Fruit fly (Drosophila melanogaster) whole organism, embryonic: ENCODE measurements around the gene CG33927.

Experiments used
- Antp ChIP-seq: fragments of 200-800 bp; sonication (Bioruptor generic); optimal IDR thresholded peaks from 3 replicates; lab custom pipeline; 2016; ENCODE audit warnings: missing biosample characterization, missing genetic modification characterization
- Atf3 ChIP-seq: fragments of 200-800 bp; sonication (Bioruptor generic); optimal IDR thresholded peaks from 3 replicates; lab custom pipeline; 2016; ENCODE audit warnings: missing biosample characterization, missing genetic modification characterization
- CG13123 ChIP-seq: fragments of 200-800 bp; sonication (Bioruptor generic); optimal IDR thresholded peaks from 2 replicates; lab custom pipeline; 2016; ENCODE audit warnings: missing biosample characterization, missing genetic modification characterization
- CG13894 ChIP-seq: fragments of 200-800 bp; sonication (Bioruptor generic); optimal IDR thresholded peaks from 3 replicates; lab custom pipeline; 2018; ENCODE audit warnings: missing biosample characterization, mild to moderate bottlenecking, missing genetic modification characterization, moderate library complexity
- CG14965 ChIP-seq: fragments of 200-800 bp; sonication (Bioruptor generic); optimal IDR thresholded peaks from 2 replicates; lab custom pipeline; 2016; ENCODE audit warnings: missing biosample characterization, missing genetic modification characterization, borderline replicate concordance
- CG17802 ChIP-seq: fragments of 200-800 bp; sonication (Bioruptor generic); optimal IDR thresholded peaks from 2 replicates; lab custom pipeline; 2018; ENCODE audit warnings: missing biosample characterization, mild to moderate bottlenecking, missing genetic modification characterization, moderate library complexity
- CG2875 ChIP-seq: fragments of 200-800 bp; sonication (Bioruptor generic); optimal IDR thresholded peaks from 2 replicates; lab custom pipeline; 2017; ENCODE audit warnings: missing biosample characterization, mild to moderate bottlenecking, missing genetic modification characterization, missing genetic modification reagents
- CG2889 ChIP-seq: fragments of 200-800 bp; sonication (Bioruptor generic); IDR thresholded peaks from 3 replicates; pipeline ENCODE4 v1.3.6; 2022; ENCODE audit warnings: missing biosample characterization, missing genetic modification characterization
- CG34422 ChIP-seq: fragments of 200-800 bp; sonication (Bioruptor generic); IDR thresholded peaks from 3 replicates; pipeline ENCODE4 v1.3.6; 2022; ENCODE audit warnings: missing biosample characterization, missing genetic modification characterization
- CG3995 ChIP-seq: fragments of 200-800 bp; sonication (Bioruptor generic); optimal IDR thresholded peaks from 3 replicates; lab custom pipeline; 2016; ENCODE audit warnings: missing biosample characterization, missing genetic modification characterization
- CG4617 ChIP-seq: fragments of 200-800 bp; sonication (Bioruptor generic); optimal IDR thresholded peaks from 3 replicates; lab custom pipeline; 2016; ENCODE audit warnings: missing biosample characterization, missing genetic modification characterization, borderline replicate concordance
- CG5180 ChIP-seq: fragments of 200-800 bp; sonication (Bioruptor generic); optimal IDR thresholded peaks from 3 replicates; lab custom pipeline; 2017; ENCODE audit warnings: missing biosample characterization, missing genetic modification characterization, mild to moderate bottlenecking, moderate library complexity, missing genetic modification reagents
- CG6854 ChIP-seq: fragments of 200-800 bp; sonication (Bioruptor generic); optimal IDR thresholded peaks from 3 replicates; lab custom pipeline; 2017; ENCODE audit warnings: missing biosample characterization, mild to moderate bottlenecking, missing genetic modification characterization
- CTCF ChIP-seq: fragments of 200-800 bp; sonication (Bioruptor generic); optimal IDR thresholded peaks from 2 replicates; lab custom pipeline; 2017; ENCODE audit warnings: missing biosample characterization, mild to moderate bottlenecking, missing genetic modification characterization, moderate library complexity
- Dad ChIP-seq: fragments of 200-800 bp; sonication (Bioruptor generic); optimal IDR thresholded peaks from 3 replicates; lab custom pipeline; 2016; ENCODE audit warnings: missing biosample characterization, missing genetic modification characterization
- Dfd ChIP-seq, 2 experiments: fragments of >200 bp; optimal IDR thresholded peaks; 2 replicates each; lab custom pipeline; 2017; ENCODE audit warnings: missing biosample characterization in 2 of 2, missing genetic modification characterization in 2 of 2
- Drgx ChIP-seq: fragments of 200-800 bp; sonication (Bioruptor generic); IDR thresholded peaks from 2 replicates; pipeline ENCODE4 v1.3.6; 2022; ENCODE audit warnings: missing biosample characterization, missing genetic modification characterization
- GATAe ChIP-seq: fragments of 200-800 bp; sonication (Bioruptor generic); conservative IDR thresholded peaks from 2 replicates; pipeline ENCODE4 v1.3.6; 2022; ENCODE audit warnings: missing biosample characterization, missing genetic modification characterization
- Hey ChIP-seq: fragments of 200-800 bp; sonication (Bioruptor generic); optimal IDR thresholded peaks from 3 replicates; lab custom pipeline; 2018; ENCODE audit warnings: missing biosample characterization, mild to moderate bottlenecking, missing genetic modification characterization
- Hr3 ChIP-seq: fragments of 200-800 bp; sonication (Bioruptor generic); optimal IDR thresholded peaks from 3 replicates; lab custom pipeline; 2016; ENCODE audit warnings: missing biosample characterization, missing genetic modification characterization
- Hr39 ChIP-seq: fragments of >200 bp; optimal IDR thresholded peaks from 2 replicates; lab custom pipeline; 2017
- Hr78 ChIP-seq, 2 experiments: fragments of 200-800 bp in 1 of 2; fragments of >200 bp in 1 of 2; sonication (Bioruptor generic) in 1 of 2; optimal IDR thresholded peaks; 2 replicates each; lab custom pipeline; 2017 to 2019; ENCODE audit warnings: missing biosample characterization in 2 of 2, missing genetic modification characterization in 2 of 2, mild to moderate bottlenecking in 1 of 2, moderate library complexity in 1 of 2
- Meics ChIP-seq: fragments of 200-800 bp; sonication (Bioruptor generic); optimal IDR thresholded peaks from 2 replicates; lab custom pipeline; 2017; ENCODE audit warnings: missing biosample characterization, mild to moderate bottlenecking, missing genetic modification characterization
- Opbp ChIP-seq: fragments of 200-800 bp; sonication (Bioruptor generic); IDR thresholded peaks from 3 replicates; pipeline ENCODE4 v1.3.6; 2022; ENCODE audit warnings: missing biosample characterization, missing genetic modification characterization; ENCODE audit not compliant: partially characterized antibody
- Pdp1 ChIP-seq, 2 experiments: fragments of 200-800 bp; sonication (Bioruptor generic); optimal IDR thresholded peaks; 3 replicates each; lab custom pipeline; 2016; ENCODE audit warnings: missing biosample characterization in 2 of 2, missing genetic modification characterization in 2 of 2, mild to moderate bottlenecking in 1 of 2, moderate library complexity in 1 of 2
- Side ChIP-seq: fragments of 200-800 bp; sonication (Bioruptor generic); optimal IDR thresholded peaks from 2 replicates; lab custom pipeline; 2016; ENCODE audit warnings: missing biosample characterization, missing genetic modification characterization
- Sox102F ChIP-seq: fragments of 200-800 bp; sonication (Bioruptor generic); optimal IDR thresholded peaks from 2 replicates; lab custom pipeline; 2018; ENCODE audit warnings: missing biosample characterization, mild to moderate bottlenecking, missing genetic modification characterization, moderate library complexity
- Stat92E ChIP-seq, 3 experiments: fragments of >200 bp in 2 of 3; fragments of 200-800 bp in 1 of 3; sonication (Bioruptor generic) in 1 of 3; optimal IDR thresholded peaks; 2 replicates each; lab custom pipeline; 2017 to 2019; ENCODE audit warnings: missing biosample characterization in 3 of 3, missing genetic modification characterization in 3 of 3, mild to moderate bottlenecking in 1 of 3, moderate library complexity in 1 of 3
- TFAM ChIP-seq: fragments of 200-800 bp; sonication (Bioruptor generic); optimal IDR thresholded peaks from 2 replicates; lab custom pipeline; 2017; ENCODE audit warnings: missing biosample characterization, missing genetic modification characterization, inconsistent platforms
- Xbp1 ChIP-seq: fragments of 200-800 bp; sonication (Bioruptor generic); optimal IDR thresholded peaks from 3 replicates; lab custom pipeline; 2016; ENCODE audit warnings: missing biosample characterization, mild to moderate bottlenecking, missing genetic modification characterization
- caup ChIP-seq: fragments of 200-800 bp; sonication (Bioruptor generic); optimal IDR thresholded peaks from 3 replicates; lab custom pipeline; 2017; ENCODE audit warnings: missing biosample characterization, mild to moderate bottlenecking, missing genetic modification characterization, moderate library complexity; ENCODE audit not compliant: severe bottlenecking
- chinmo ChIP-seq: fragments of 200-800 bp; sonication (Bioruptor generic); IDR thresholded peaks from 4 replicates; pipeline ENCODE4 v1.3.6; 2022; ENCODE audit warnings: missing biosample characterization, missing genetic modification characterization; ENCODE audit not compliant: partially characterized antibody
- dm ChIP-seq: fragments of 200-800 bp; sonication (Bioruptor generic); optimal IDR thresholded peaks from 3 replicates; lab custom pipeline; 2016; ENCODE audit warnings: missing biosample characterization, missing genetic modification characterization
- gcm ChIP-seq: fragments of 200-800 bp; sonication (Bioruptor generic); optimal IDR thresholded peaks from 2 replicates; lab custom pipeline; 2019; ENCODE audit warnings: missing biosample characterization, mild to moderate bottlenecking, missing genetic modification characterization, moderate library complexity
- hbn ChIP-seq: fragments of 200-800 bp; sonication (Bioruptor generic); IDR thresholded peaks from 2 replicates; pipeline ENCODE4 v1.3.6; 2022; ENCODE audit warnings: missing biosample characterization, missing genetic modification characterization; ENCODE audit not compliant: partially characterized antibody
- kni ChIP-seq: fragments of 200-800 bp; sonication (Bioruptor generic); optimal IDR thresholded peaks from 3 replicates; lab custom pipeline; 2017; ENCODE audit warnings: mild to moderate bottlenecking, missing biosample characterization, missing genetic modification reagents, missing genetic modification characterization
- lbe ChIP-seq: fragments of 200-800 bp; sonication (Bioruptor generic); optimal IDR thresholded peaks from 2 replicates; lab custom pipeline; 2016; ENCODE audit warnings: missing biosample characterization, mild to moderate bottlenecking, missing genetic modification characterization
- lola ChIP-seq, 3 experiments: fragments of >200 bp in 2 of 3; fragments of 200-800 bp in 1 of 3; sonication (Bioruptor generic) in 1 of 3; optimal IDR thresholded peaks; 2 replicates each; lab custom pipeline; 2017 to 2019; ENCODE audit warnings: missing biosample characterization in 3 of 3, missing genetic modification characterization in 3 of 3, mild to moderate bottlenecking in 1 of 3, moderate library complexity in 1 of 3
- pita ChIP-seq: fragments of 200-800 bp; sonication (Bioruptor generic); optimal IDR thresholded peaks from 2 replicates; lab custom pipeline; 2017; ENCODE audit warnings: missing biosample characterization, mild to moderate bottlenecking, missing genetic modification characterization
- salm ChIP-seq: fragments of 200-800 bp; sonication (Bioruptor generic); optimal IDR thresholded peaks from 2 replicates; lab custom pipeline; 2018; ENCODE audit warnings: missing biosample characterization, mild to moderate bottlenecking, missing genetic modification characterization
- sens ChIP-seq: fragments of 200-800 bp; sonication (Bioruptor generic); peaks from one replicate; lab custom pipeline; 2016; ENCODE audit warnings: missing biosample characterization, missing genetic modification characterization
- slou ChIP-seq: fragments of 200-800 bp; sonication (Bioruptor generic); optimal IDR thresholded peaks from 3 replicates; lab custom pipeline; 2016; ENCODE audit warnings: missing biosample characterization, missing genetic modification characterization
- tgo ChIP-seq: fragments of 200-800 bp; sonication (Bioruptor generic); IDR thresholded peaks from 3 replicates; pipeline ENCODE4 v1.3.6; 2022; ENCODE audit warnings: missing biosample characterization, missing genetic modification characterization
- tna ChIP-seq: fragments of 200-800 bp; sonication (Bioruptor generic); IDR thresholded peaks from 2 replicates; pipeline ENCODE4 v1.3.6; 2022; ENCODE audit warnings: missing biosample characterization, missing genetic modification characterization; ENCODE audit not compliant: partially characterized antibody
- unpg ChIP-seq: fragments of 200-800 bp; sonication (Bioruptor generic); optimal IDR thresholded peaks from 3 replicates; lab custom pipeline; 2018; ENCODE audit warnings: missing biosample characterization, mild to moderate bottlenecking, missing genetic modification characterization, moderate library complexity
- zfh2 ChIP-seq: fragments of 200-800 bp; sonication (Bioruptor generic); optimal IDR thresholded peaks from 2 replicates; lab custom pipeline; 2016; ENCODE audit warnings: missing biosample characterization, missing genetic modification characterization

The CG33927 gene

dm6 chr3R:4725349-4725748, 34.9 kb upstream of the CG33927 start:
- TF ChIP-seq Hey (tag; lab: Kevin White, UChicago) (no peak), CG13894 (no peak), sens (GFP tag; lab: Kevin White, UChicago) (peak; percentile 17), Pdp1 (GFP tag; optimal IDR thresholded peaks at IDR 0.05; lab: Kevin White, UChicago) (peak in 1 of 2 experiments; percentile 35)

- TF ChIP-seq CG5180 (GFP tag; lab: Kevin White, UChicago): peak; percentile 93
- 0 out of 3 replicates have a peak, but pooled peaks have one; percentile 8 for TF ChIP-seq CG2889
- TF ChIP-seq CG6854 (GFP tag; lab: Kevin White, UChicago): no peak
- TF ChIP-seq chinmo (GFP tag; lab: Robert Waterston, UW): no peak
- peak; percentile 54 for TF ChIP-seq Drgx (GFP tag; lab: Robert Waterston, UW)
Observed at dm6 chr3R:4724323-4724832, 34.0 kb upstream of the CG33927 start.

DNA sequence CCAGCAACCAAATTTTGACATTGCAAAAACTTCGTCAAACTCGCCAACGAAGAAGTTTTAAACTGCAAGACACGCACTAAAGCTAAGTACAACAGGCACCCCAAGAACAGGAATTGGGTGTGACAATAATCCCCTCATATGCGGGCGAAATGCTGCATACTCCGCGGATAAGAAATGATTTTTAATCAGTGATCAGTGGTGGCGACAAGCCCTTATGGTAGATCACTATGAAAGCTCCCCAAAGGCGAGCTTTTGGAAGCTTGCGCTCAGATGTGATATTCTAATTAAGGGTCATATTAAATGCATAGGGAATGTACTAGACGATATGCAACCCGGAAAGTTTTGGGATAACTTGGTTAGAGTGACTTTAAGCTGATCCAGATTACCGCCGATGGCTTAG, 27.2 kb upstream of the CG33927 start:
- TF ChIP-seq CG13123: no peak
- no peak for TF ChIP-seq Stat92E (GFP tag; optimal IDR thresholded peaks at IDR 0.05; lab: Kevin White, UChicago)
- peak in 1 of 3 experiments; percentile 21 for TF ChIP-seq lola (GFP tag; optimal IDR thresholded peaks at IDR 0.05; lab: Kevin White, UChicago)
- no peak for TF ChIP-seq lbe (GFP tag; lab: Kevin White, UChicago)
- no peak for TF ChIP-seq Sox102F (GFP tag; lab: Kevin White, UChicago)
- TF ChIP-seq CG17802 (tag; lab: Kevin White, UChicago): no peak
- TF ChIP-seq Meics: peak; percentile 92
- no peak for TF ChIP-seq Opbp (GFP tag; lab: Robert Waterston, UW)
- peak; percentile 51 for TF ChIP-seq CTCF
- no peak for TF ChIP-seq Atf3 (GFP tag; lab: Kevin White, UChicago)
- no peak for TF ChIP-seq Dad (GFP tag; lab: Kevin White, UChicago)
- no peak for TF ChIP-seq unpg (GFP tag; lab: Kevin White, UChicago)
- no peak for TF ChIP-seq hbn (GFP tag; lab: Robert Waterston, UW)
- TF ChIP-seq gcm: no peak
- TF ChIP-seq CG34422 (GFP tag; lab: Robert Waterston, UW): no peak
- TF ChIP-seq pita: no peak
- no peak for TF ChIP-seq CG14965 (GFP tag; lab: Kevin White, UChicago)
- no peak for TF ChIP-seq CG2875 (GFP tag; lab: Kevin White, UChicago)
- TF ChIP-seq chinmo (GFP tag; lab: Robert Waterston, UW): 0 out of 4 replicates have a peak, but pooled peaks have one; percentile 15
- TF ChIP-seq CG4617 (GFP tag; lab: Kevin White, UChicago): no peak
- TF ChIP-seq Hr78 (GFP tag; optimal IDR thresholded peaks at IDR 0.05; lab: Kevin White, UChicago): peak in 1 of 2 experiments; percentile 51
- TF ChIP-seq GATAe (GFP tag; lab: Robert Waterston, UW): no peak
- no peak for TF ChIP-seq Antp (GFP tag; lab: Kevin White, UChicago)
- TF ChIP-seq tna: no peak
- TF ChIP-seq dm (GFP tag; lab: Kevin White, UChicago): no peak
- no peak for TF ChIP-seq zfh2
- TF ChIP-seq Xbp1 (GFP tag; lab: Kevin White, UChicago): no peak
- no peak for TF ChIP-seq salm (tag; lab: Kevin White, UChicago)
- no peak for TF ChIP-seq Hr3 (GFP tag; lab: Kevin White, UChicago)
- TF ChIP-seq Dfd (GFP tag; optimal IDR thresholded peaks at IDR 0.05; lab: Kevin White, UChicago): no peak
- no peak for TF ChIP-seq Hr39 (lab: Kevin White, UChicago)
- TF ChIP-seq tgo (GFP tag; lab: Robert Waterston, UW): no peak
- TF ChIP-seq caup (GFP tag; lab: Kevin White, UChicago): no peak
- peak; percentile 71 for TF ChIP-seq CG3995
- no peak for TF ChIP-seq sens (GFP tag; lab: Kevin White, UChicago)
- TF ChIP-seq Side (GFP tag; lab: Kevin White, UChicago): no peak
- no peak for TF ChIP-seq TFAM (GFP tag; lab: Kevin White, UChicago)
- no peak for TF ChIP-seq kni
- no peak for TF ChIP-seq slou (GFP tag; lab: Kevin White, UChicago)
